Worm (Caenorhabditis elegans) whole organism, L2 larva: Measurements from ENCODE around the gene bath-33.

Experiments used
- C34F6.9 ChIP-seq: fragments of 150-350 bp; optimal IDR thresholded peaks from 2 replicates; lab custom pipeline; 2014; ENCODE audit warnings: missing biosample characterization, missing genetic modification characterization
- ceh-82 ChIP-seq: fragments of 150-350 bp; optimal IDR thresholded peaks from 2 replicates; lab custom pipeline; 2014; ENCODE audit warnings: missing biosample characterization, missing genetic modification characterization
- egl-27 ChIP-seq: sonication (generic microtip); optimal IDR thresholded peaks from 3 replicates; lab custom pipeline; 2017; ENCODE audit warnings: missing biosample characterization, missing genetic modification reagents, missing genetic modification characterization
- lin-11 ChIP-seq: fragments of 150-350 bp; sonication (generic microtip); optimal IDR thresholded peaks from 2 replicates; lab custom pipeline; 2014; ENCODE audit warnings: missing biosample characterization, missing genetic modification characterization, inconsistent platforms, mixed read lengths
- mab-5 ChIP-seq: fragments of 150-350 bp; optimal IDR thresholded peaks from 2 replicates; lab custom pipeline; 2014; ENCODE audit warnings: missing biosample characterization, missing genetic modification characterization
- nhr-11 ChIP-seq: fragments of 150-350 bp; optimal IDR thresholded peaks from 2 replicates; lab custom pipeline; 2014; ENCODE audit warnings: missing biosample characterization, missing genetic modification characterization
- nhr-23 ChIP-seq: fragments of 150-350 bp; optimal IDR thresholded peaks from 2 replicates; lab custom pipeline; 2014; ENCODE audit warnings: missing biosample characterization, missing genetic modification reagents, missing genetic modification characterization
- nhr-237 ChIP-seq: fragments of 150-350 bp; optimal IDR thresholded peaks from 2 replicates; lab custom pipeline; 2014; ENCODE audit warnings: missing biosample characterization, missing genetic modification characterization
- nhr-6 ChIP-seq: fragments of 150-350 bp; optimal IDR thresholded peaks from 2 replicates; lab custom pipeline; 2014; ENCODE audit warnings: missing biosample characterization, missing genetic modification characterization
- sma-3 ChIP-seq: sonication (generic microtip); optimal IDR thresholded peaks from 2 replicates; lab custom pipeline; 2016; ENCODE audit warnings: missing genetic modification reagents, missing genetic modification characterization, missing compliant biosample characterization

- TF ChIP-seq nhr-23 (tag; lab: Kevin White, UChicago) (no peak), ceh-82 (tag; lab: Kevin White, UChicago) (no peak), nhr-237 (no peak), nhr-11 (tag; lab: Kevin White, UChicago) (no peak), C34F6.9 (tag; lab: Kevin White, UChicago) (no peak), mab-5 (tag; lab: Kevin White, UChicago) (no peak), sma-3 (GFP tag; lab: Kevin White, UChicago) (no peak), egl-27 (tag; lab: Kevin White, UChicago) (no peak), nhr-6 (no peak), lin-11 (tag; lab: Kevin White, UChicago) (no peak)
Observed at ce11 chrII:1635969-1636368, 30.0 kb upstream of the bath-33 start.
